Fruit fly (Drosophila melanogaster): ENCODE results near the gene RagA-B.

DNA sequence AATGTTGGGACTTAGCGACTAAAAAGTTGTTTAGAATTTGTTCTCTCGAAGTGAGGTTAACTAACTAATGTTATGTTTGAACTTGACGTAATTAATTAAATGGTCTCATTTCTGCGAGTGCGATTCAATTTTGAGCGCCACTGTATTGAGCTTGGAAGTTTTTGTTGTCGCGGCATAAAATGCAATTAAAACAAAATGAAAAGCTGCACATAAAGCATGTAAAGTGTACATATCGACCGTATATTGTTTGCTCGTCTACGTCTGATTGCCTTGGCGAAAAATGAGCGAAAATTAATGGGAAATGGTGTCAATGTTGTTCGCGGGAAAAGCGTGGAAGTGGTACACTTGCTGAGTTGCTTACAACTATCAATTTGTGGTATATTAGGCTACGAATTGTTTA is 32.8 kb upstream of the RagA-B start:
- TF ChIP-seq usp (GFP tag; optimal IDR thresholded peaks at IDR 0.05) (no peak), Dll (optimal IDR thresholded peaks at IDR 0.05) (no peak), pan (optimal IDR thresholded peaks at IDR 0.05) (no peak), psq (optimal IDR thresholded peaks at IDR 0.05) (no peak), EcR (GFP tag; optimal IDR thresholded peaks at IDR 0.05) (no peak)
